Fruit fly (Drosophila melanogaster) whole organism, embryonic: ENCODE data around the gene CaMKII.
A peak's percentile ranks its signal among the peaks of the same experiment; 100 is the strongest.

Experiments used
- Bgb ChIP-seq: fragments of 200-800 bp; sonication (Bioruptor generic); IDR thresholded peaks from 2 replicates; pipeline ENCODE4 v1.3.6; 2022; ENCODE audit warnings: missing biosample characterization, missing genetic modification characterization; ENCODE audit not compliant: partially characterized antibody
- CG10321 ChIP-seq: fragments of 200-800 bp; sonication (Bioruptor generic); IDR thresholded peaks from 2 replicates; pipeline ENCODE4 v1.3.6; 2022; ENCODE audit warnings: missing biosample characterization, missing genetic modification characterization
- CG10366 ChIP-seq: fragments of 200-800 bp; sonication (Bioruptor generic); IDR thresholded peaks from 2 replicates; pipeline ENCODE4 v1.3.6; 2022; ENCODE audit warnings: missing biosample characterization, missing genetic modification characterization
- CG11085 ChIP-seq: fragments of 200-800 bp; sonication (Bioruptor generic); IDR thresholded peaks from 2 replicates; pipeline ENCODE4 v1.3.6; 2022; ENCODE audit warnings: missing biosample characterization, missing genetic modification characterization
- CG11398 ChIP-seq: fragments of 200-800 bp; sonication (Bioruptor generic); optimal IDR thresholded peaks from 2 replicates; lab custom pipeline; 2016; ENCODE audit warnings: missing biosample characterization, missing genetic modification characterization
- CG11723 ChIP-seq: fragments of 200-800 bp; sonication (Bioruptor generic); optimal IDR thresholded peaks from 2 replicates; lab custom pipeline; 2017; ENCODE audit warnings: missing biosample characterization, mild to moderate bottlenecking, missing genetic modification characterization
- CG12659 ChIP-seq: fragments of 200-800 bp; sonication (Bioruptor generic); optimal IDR thresholded peaks from 3 replicates; lab custom pipeline; 2017; ENCODE audit warnings: mild to moderate bottlenecking, missing biosample characterization, missing genetic modification reagents, missing genetic modification characterization
- CG13894 ChIP-seq: fragments of 200-800 bp; sonication (Bioruptor generic); optimal IDR thresholded peaks from 3 replicates; lab custom pipeline; 2018; ENCODE audit warnings: missing biosample characterization, mild to moderate bottlenecking, missing genetic modification characterization, moderate library complexity
- CG14441 ChIP-seq: fragments of 200-800 bp; sonication (Bioruptor generic); IDR thresholded peaks from 2 replicates; pipeline ENCODE4 v1.3.6; 2022; ENCODE audit warnings: missing biosample characterization, missing genetic modification characterization
- CG14710 ChIP-seq: fragments of 200-800 bp; sonication (Bioruptor generic); optimal IDR thresholded peaks from 3 replicates; lab custom pipeline; 2019; ENCODE audit warnings: missing biosample characterization, mild to moderate bottlenecking, missing genetic modification characterization, moderate library complexity
- CG15269 ChIP-seq: fragments of 200-800 bp; sonication (Bioruptor generic); optimal IDR thresholded peaks from 2 replicates; lab custom pipeline; 2018; ENCODE audit warnings: missing biosample characterization, mild to moderate bottlenecking, missing genetic modification characterization, moderate library complexity
- CG15601 ChIP-seq: fragments of 200-800 bp; sonication (Bioruptor generic); optimal IDR thresholded peaks from 3 replicates; lab custom pipeline; 2019; ENCODE audit warnings: missing biosample characterization, mild to moderate bottlenecking, missing genetic modification characterization, moderate library complexity
- CG2678 ChIP-seq: fragments of 200-800 bp; sonication (Bioruptor generic); optimal IDR thresholded peaks from 3 replicates; lab custom pipeline; 2019; ENCODE audit warnings: missing biosample characterization, mild to moderate bottlenecking, missing genetic modification characterization, moderate library complexity
- CG33557 ChIP-seq: fragments of 200-800 bp; sonication (Bioruptor generic); optimal IDR thresholded peaks from 2 replicates; lab custom pipeline; 2019; ENCODE audit warnings: missing biosample characterization, mild to moderate bottlenecking, missing genetic modification characterization, moderate library complexity
- CG3995 ChIP-seq: fragments of 200-800 bp; sonication (Bioruptor generic); optimal IDR thresholded peaks from 3 replicates; lab custom pipeline; 2016; ENCODE audit warnings: missing biosample characterization, missing genetic modification characterization
- CG6254 ChIP-seq: fragments of 200-800 bp; sonication (Bioruptor generic); optimal IDR thresholded peaks from 3 replicates; lab custom pipeline; 2017; ENCODE audit warnings: mild to moderate bottlenecking, missing biosample characterization, missing genetic modification reagents, missing genetic modification characterization
- CG7745 ChIP-seq: fragments of 200-800 bp; sonication (Bioruptor generic); optimal IDR thresholded peaks from 2 replicates; lab custom pipeline; 2018; ENCODE audit warnings: missing biosample characterization, mild to moderate bottlenecking, missing genetic modification characterization, moderate library complexity
- CG7786 ChIP-seq: fragments of 200-800 bp; sonication (Bioruptor generic); optimal IDR thresholded peaks from 2 replicates; lab custom pipeline; 2016; ENCODE audit warnings: missing biosample characterization, missing genetic modification characterization
- CG7928 ChIP-seq: fragments of 200-800 bp; sonication (Bioruptor generic); optimal IDR thresholded peaks from 2 replicates; lab custom pipeline; 2017; ENCODE audit warnings: missing biosample characterization, mild to moderate bottlenecking, missing genetic modification characterization
- CG9797 ChIP-seq: fragments of 200-800 bp; sonication (Bioruptor generic); optimal IDR thresholded peaks from 3 replicates; lab custom pipeline; 2018; ENCODE audit warnings: missing biosample characterization, mild to moderate bottlenecking, missing genetic modification characterization
- D ChIP-seq, 2 experiments: fragments of 200-800 bp in 1 of 2; fragments of >200 bp in 1 of 2; sonication (Bioruptor generic) in 1 of 2; optimal IDR thresholded peaks; 2 replicates in 1 of 2; 3 replicates in 1 of 2; lab custom pipeline; 2017; ENCODE audit warnings: mild to moderate bottlenecking in 1 of 2, missing biosample characterization in 1 of 2, missing genetic modification characterization in 1 of 2, missing genetic modification reagents in 1 of 2
- Dad ChIP-seq: fragments of 200-800 bp; sonication (Bioruptor generic); optimal IDR thresholded peaks from 3 replicates; lab custom pipeline; 2016; ENCODE audit warnings: missing biosample characterization, missing genetic modification characterization
- Dek ChIP-seq: fragments of 200-800 bp; sonication (Bioruptor generic); optimal IDR thresholded peaks from 3 replicates; lab custom pipeline; 2019; ENCODE audit warnings: missing biosample characterization, mild to moderate bottlenecking, missing genetic modification characterization, moderate library complexity
- ERR ChIP-seq: fragments of 200-800 bp; sonication (Bioruptor generic); optimal IDR thresholded peaks from 2 replicates; lab custom pipeline; 2016; ENCODE audit warnings: missing biosample characterization, missing genetic modification characterization
- Elba2 ChIP-seq: fragments of 200-800 bp; sonication (Bioruptor generic); optimal IDR thresholded peaks from 3 replicates; lab custom pipeline; 2016; ENCODE audit warnings: missing biosample characterization, missing genetic modification characterization
- Gug ChIP-seq: fragments of 200-800 bp; sonication (Bioruptor generic); IDR thresholded peaks from 4 replicates; pipeline ENCODE4 v1.3.6; 2022; ENCODE audit warnings: missing biosample characterization, missing genetic modification characterization
- MTF-1 ChIP-seq: fragments of 200-800 bp; sonication (Bioruptor generic); optimal IDR thresholded peaks from 2 replicates; lab custom pipeline; 2018; ENCODE audit warnings: missing biosample characterization, mild to moderate bottlenecking, missing genetic modification characterization, borderline replicate concordance
- Mrtf ChIP-seq: fragments of 200-800 bp; sonication (Bioruptor generic); IDR thresholded peaks from 3 replicates; pipeline ENCODE4 v1.3.6; 2022; ENCODE audit warnings: missing biosample characterization, missing genetic modification characterization
- NC2α ChIP-seq: fragments of 200-800 bp; sonication (Bioruptor generic); optimal IDR thresholded peaks from 2 replicates; lab custom pipeline; 2016; ENCODE audit warnings: missing biosample characterization, missing genetic modification characterization
- Nf-YB ChIP-seq: fragments of 200-800 bp; sonication (Bioruptor generic); optimal IDR thresholded peaks from 3 replicates; lab custom pipeline; 2019; ENCODE audit warnings: missing biosample characterization, mild to moderate bottlenecking, missing genetic modification characterization, moderate library complexity
- Nf-YC ChIP-seq: fragments of 200-800 bp; optimal IDR thresholded peaks from 3 replicates; lab custom pipeline; 2019; ENCODE audit warnings: missing biosample characterization, mild to moderate bottlenecking, missing genetic modification characterization, moderate library complexity
- dm ChIP-seq: fragments of 200-800 bp; sonication (Bioruptor generic); optimal IDR thresholded peaks from 3 replicates; lab custom pipeline; 2016; ENCODE audit warnings: missing biosample characterization, missing genetic modification characterization
- her ChIP-seq: fragments of 200-800 bp; sonication (Bioruptor generic); optimal IDR thresholded peaks from 2 replicates; lab custom pipeline; 2016; ENCODE audit warnings: missing biosample characterization, missing genetic modification characterization
- ken ChIP-seq: fragments of 200-800 bp; sonication (Bioruptor generic); IDR thresholded peaks from 3 replicates; pipeline ENCODE4 v1.3.6; 2022; ENCODE audit warnings: missing biosample characterization, missing genetic modification characterization
- lbe ChIP-seq: fragments of 200-800 bp; sonication (Bioruptor generic); optimal IDR thresholded peaks from 2 replicates; lab custom pipeline; 2016; ENCODE audit warnings: missing biosample characterization, mild to moderate bottlenecking, missing genetic modification characterization
- mld ChIP-seq: fragments of 200-800 bp; sonication (Bioruptor generic); IDR thresholded peaks from 3 replicates; pipeline ENCODE4 v1.3.6; 2022; ENCODE audit warnings: missing biosample characterization, missing genetic modification characterization; ENCODE audit not compliant: partially characterized antibody
- nmo ChIP-seq: fragments of 200-800 bp; sonication (Bioruptor generic); optimal IDR thresholded peaks from 2 replicates; lab custom pipeline; 2018; ENCODE audit warnings: missing biosample characterization, mild to moderate bottlenecking, missing genetic modification characterization, moderate library complexity
- pan ChIP-seq, 4 experiments: fragments of >200 bp in 3 of 4; fragments of 200-800 bp in 1 of 4; sonication (Bioruptor generic) in 1 of 4; optimal IDR thresholded peaks in 3 of 4; IDR thresholded peaks in 1 of 4; 2 replicates each; pipeline versions ENCODE4 v1.3.6 to Lab custom; 2017 to 2022; ENCODE audit warnings: missing biosample characterization in 2 of 4, missing genetic modification characterization in 2 of 4, mixed read lengths in 1 of 4
- sens ChIP-seq: fragments of 200-800 bp; sonication (Bioruptor generic); peaks from one replicate; lab custom pipeline; 2016; ENCODE audit warnings: missing biosample characterization, missing genetic modification characterization
- tin ChIP-seq: fragments of 200-800 bp; sonication (Bioruptor generic); optimal IDR thresholded peaks from 3 replicates; lab custom pipeline; 2016; ENCODE audit warnings: missing biosample characterization, missing genetic modification characterization
- tll ChIP-seq, 2 experiments: fragments of 200-800 bp in 1 of 2; fragments of >200 bp in 1 of 2; sonication (Bioruptor generic) in 1 of 2; optimal IDR thresholded peaks; 2 replicates each; lab custom pipeline; 2017 to 2019; ENCODE audit warnings: missing biosample characterization in 2 of 2, missing genetic modification characterization in 2 of 2, mild to moderate bottlenecking in 1 of 2, moderate library complexity in 1 of 2
- trh ChIP-seq: fragments of 200-800 bp; sonication (Bioruptor generic); optimal IDR thresholded peaks from 2 replicates; lab custom pipeline; 2016; ENCODE audit warnings: missing biosample characterization, missing genetic modification characterization
- twi ChIP-seq: fragments of 200-800 bp; optimal IDR thresholded peaks from 2 replicates; lab custom pipeline; 2019; ENCODE audit warnings: missing biosample characterization, mild to moderate bottlenecking, missing genetic modification characterization, moderate library complexity
- usp ChIP-seq: fragments of >200 bp; optimal IDR thresholded peaks from 2 replicates; lab custom pipeline; 2017; ENCODE audit warnings: missing biosample characterization, missing genetic modification characterization
- zfh2 ChIP-seq: fragments of 200-800 bp; sonication (Bioruptor generic); optimal IDR thresholded peaks from 2 replicates; lab custom pipeline; 2016; ENCODE audit warnings: missing biosample characterization, missing genetic modification characterization

Gene CaMKII

dm6 chr4:1025101-1025500, 28.4 kb downstream of the CaMKII start (continued):
- TF ChIP-seq tin (GFP tag; lab: Kevin White, UChicago) (no peak), Dad (GFP tag; lab: Kevin White, UChicago) (no peak), mld (GFP tag; lab: Robert Waterston, UW) (no peak), Dek (tag; lab: Kevin White, UChicago) (no peak), Bgb (no peak), CG14710 (tag; lab: Kevin White, UChicago) (no peak)

DNA sequence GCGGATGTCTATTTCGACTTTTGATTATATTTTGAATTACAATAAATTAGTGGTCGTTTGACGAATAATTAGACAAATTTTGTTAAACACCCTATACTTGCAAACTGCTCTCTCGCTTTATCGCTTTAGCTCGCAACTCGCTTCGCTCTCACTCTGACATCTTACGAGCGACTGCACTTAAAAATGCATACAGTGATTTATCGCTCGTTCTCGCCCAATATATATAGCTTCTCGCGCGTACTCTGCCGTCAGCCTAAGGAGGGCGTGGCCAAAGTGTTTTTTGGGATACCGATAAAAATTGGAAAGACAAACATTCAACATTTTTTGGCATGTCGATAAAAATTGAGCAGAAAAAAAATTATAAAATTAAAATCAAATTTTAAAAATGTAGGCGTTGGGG, 45.1 kb downstream of the CaMKII start:
- TF ChIP-seq CG6254 (peak; percentile 63), Gug (GFP tag; lab: Robert Waterston, UW) (no peak), Elba2 (GFP tag; lab: Kevin White, UChicago) (no peak), CG11723 (GFP tag; lab: Kevin White, UChicago) (peak; percentile 55), CG7786 (GFP tag; lab: Kevin White, UChicago) (no peak), MTF-1 (GFP tag; lab: Kevin White, UChicago) (no peak), CG11085 (GFP tag; lab: Robert Waterston, UW) (no peak)

DNA sequence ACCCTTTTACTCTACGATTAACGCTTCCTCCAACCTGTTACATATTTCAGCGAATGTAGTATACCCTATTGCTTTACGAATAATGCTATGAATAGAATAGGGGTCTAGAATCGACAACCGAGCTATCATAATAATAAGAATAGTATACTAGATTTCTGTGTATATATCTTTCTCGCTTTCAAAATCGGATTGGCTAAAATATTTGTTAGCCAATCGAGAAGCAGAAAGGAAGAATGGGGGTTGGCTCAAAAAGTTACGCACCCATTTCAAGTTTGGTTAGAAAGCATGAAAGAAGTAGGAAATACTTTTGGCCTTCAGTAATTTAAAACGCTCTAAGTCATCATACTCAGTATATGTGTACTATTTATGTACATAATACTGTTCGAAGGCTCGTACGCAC, 57.5 kb downstream of the CaMKII start:
- TF ChIP-seq CG15269 (tag; lab: Kevin White, UChicago) (no peak), CG7928 (no peak), ERR (GFP tag; lab: Kevin White, UChicago) (no peak), pan (optimal IDR thresholded peaks at IDR 0.05; lab: Kevin White, UChicago) (no peak), pan (GFP tag; optimal IDR thresholded peaks at IDR 0.05 in 1 of 2, IDR thresholded peaks at IDR 0.05 in 1 of 2) (no peak), CG10366 (no peak), CG15601 (tag; lab: Kevin White, UChicago) (no peak), Nf-YB (peak; percentile 91), twi (no peak), CG3995 (GFP tag; lab: Kevin White, UChicago) (no peak), usp (no peak), Nf-YC (tag; lab: Kevin White, UChicago) (peak; percentile 93), CG2678 (tag; lab: Kevin White, UChicago) (no peak), ken (GFP tag; lab: Robert Waterston, UW) (no peak), CG14441 (GFP tag; lab: Robert Waterston, UW) (no peak), Mrtf (GFP tag; lab: Robert Waterston, UW) (no peak), zfh2 (GFP tag; lab: Kevin White, UChicago) (no peak), NC2α (no peak), CG13894 (tag; lab: Kevin White, UChicago) (peak; percentile 47), nmo (GFP tag; lab: Kevin White, UChicago) (no peak), CG11398 (GFP tag; lab: Kevin White, UChicago) (no peak), her (GFP tag; lab: Kevin White, UChicago) (no peak), CG12659 (GFP tag; lab: Kevin White, UChicago) (no peak)

- TF ChIP-seq CG7745 (tag; lab: Kevin White, UChicago) (no peak), CG33557 (GFP tag; lab: Kevin White, UChicago) (no peak), tll (GFP tag; optimal IDR thresholded peaks at IDR 0.05; lab: Kevin White, UChicago) (peak in 1 of 2 experiments; percentile 76), lbe (no peak), D (optimal IDR thresholded peaks at IDR 0.05; lab: Kevin White, UChicago) (no peak), D (GFP tag; optimal IDR thresholded peaks at IDR 0.05; lab: Kevin White, UChicago) (no peak), pan (optimal IDR thresholded peaks at IDR 0.05; lab: Kevin White, UChicago) (no peak), pan (GFP tag; optimal IDR thresholded peaks at IDR 0.05 in 1 of 2, IDR thresholded peaks at IDR 0.05 in 1 of 2) (no peak), dm (GFP tag; lab: Kevin White, UChicago) (no peak), CG9797 (GFP tag; lab: Kevin White, UChicago) (no peak), CG10321 (GFP tag; lab: Robert Waterston, UW) (peak; percentile 100), sens (peak; percentile 73), trh (GFP tag; lab: Kevin White, UChicago) (no peak)
Measured at dm6 chr4:989058-989770, 64.3 kb downstream of the CaMKII start, which contains the start of gene toy. Gene toy (plus strand): TSS chr4:989725.
